Fruit fly (Drosophila melanogaster) whole organism: ENCODE results near the gene CG7872.

ENCODE experiments used
- CG8478 ChIP-seq: fragments of >200 bp; optimal IDR thresholded peaks from 2 replicates; lab custom pipeline; 2018; ENCODE audit warnings: inconsistent platforms
- Dll ChIP-seq: fragments of >200 bp; optimal IDR thresholded peaks from 2 replicates; lab custom pipeline; 2017
- EcR ChIP-seq, 2 experiments: fragments of >200 bp; optimal IDR thresholded peaks; 2 replicates each; lab custom pipeline; 2017; ENCODE audit warnings: missing biosample characterization in 2 of 2, missing genetic modification characterization in 2 of 2, missing genetic modification reagents in 2 of 2
- pan ChIP-seq: fragments of >200 bp; optimal IDR thresholded peaks from 2 replicates; lab custom pipeline; 2017
- psq ChIP-seq: fragments of >200 bp; optimal IDR thresholded peaks from 2 replicates; lab custom pipeline; 2017
- usp ChIP-seq: fragments of >200 bp; optimal IDR thresholded peaks from 2 replicates; lab custom pipeline; 2017; ENCODE audit warnings: missing biosample characterization, missing genetic modification characterization, mixed read lengths

DNA sequence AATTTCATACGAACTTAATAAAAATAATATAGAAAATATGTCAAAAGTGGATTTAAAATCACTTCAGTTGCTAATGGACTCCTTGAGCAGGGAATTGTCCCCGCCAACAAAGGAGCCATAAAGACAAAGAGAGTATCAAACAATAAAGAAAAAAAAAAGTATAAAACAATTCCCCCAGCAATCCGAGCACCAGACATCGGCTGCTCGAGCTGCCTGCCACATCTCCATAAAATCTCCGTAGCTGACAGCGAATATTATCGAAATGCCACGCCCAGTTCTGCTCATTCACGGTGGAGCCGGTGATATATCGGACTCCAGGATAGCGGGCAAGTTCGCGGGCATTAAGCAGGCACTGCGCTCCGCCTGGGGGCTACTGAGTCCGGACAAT is 9.0 kb upstream of the CG7872 start, which contains the start of gene CG7860:
- TF ChIP-seq EcR (GFP tag; optimal IDR thresholded peaks at IDR 0.05; lab: Kevin White, UChicago) (no peak), psq (lab: Kevin White, UChicago) (no peak), CG8478 (lab: Kevin White, UChicago) (no peak), pan (lab: Kevin White, UChicago) (no peak), Dll (lab: Kevin White, UChicago) (no peak), usp (GFP tag; lab: Kevin White, UChicago) (no peak)
